Worm (Caenorhabditis elegans) whole organism, young adult: ENCODE data around the gene ZK669.2.

Experiments
- nhr-179 ChIP-seq: sonication (generic microtip); optimal IDR thresholded peaks from 2 replicates; lab custom pipeline; 2016; ENCODE audit warnings: mild to moderate bottlenecking, missing genetic modification characterization, missing compliant biosample characterization
- unc-62 ChIP-seq: fragments of 150-350 bp; optimal IDR thresholded peaks from 2 replicates; lab custom pipeline; 2014; ENCODE audit warnings: missing biosample characterization, missing genetic modification reagents, missing genetic modification characterization

ce11 chrII:7974189-7974823, 36.3 kb upstream of the ZK669.2 start:
- TF ChIP-seq nhr-179 (tag; lab: Kevin White, UChicago) (no peak), unc-62 (GFP tag; lab: Kevin White, UChicago) (no peak)
